Fruit fly (Drosophila melanogaster): ENCODE data around the gene Rpn1.

Gene Rpn1

DNA sequence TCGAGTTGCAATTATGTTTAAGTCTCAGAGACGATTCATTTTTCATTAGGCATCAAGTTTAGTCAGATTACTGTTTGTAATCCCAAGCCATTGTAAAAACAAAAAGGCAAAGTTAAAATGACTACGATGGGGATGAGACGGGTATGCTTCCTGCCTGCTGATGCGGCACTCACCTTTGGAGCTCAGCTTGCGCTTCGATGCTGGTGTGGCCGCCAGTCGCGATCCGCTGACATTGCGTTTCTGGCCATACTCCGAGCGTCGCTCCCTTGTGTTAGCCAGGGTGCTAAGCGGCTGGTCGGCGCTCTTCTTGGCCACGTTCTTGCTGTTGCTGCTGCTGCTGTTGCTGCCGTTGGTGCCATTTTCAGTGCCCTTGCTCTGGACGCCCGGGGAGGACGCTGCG, 5.1 kb downstream of the Rpn1 start:
- no peak for TF ChIP-seq noc (tag; optimal IDR thresholded peaks at IDR 0.05)

DNA sequence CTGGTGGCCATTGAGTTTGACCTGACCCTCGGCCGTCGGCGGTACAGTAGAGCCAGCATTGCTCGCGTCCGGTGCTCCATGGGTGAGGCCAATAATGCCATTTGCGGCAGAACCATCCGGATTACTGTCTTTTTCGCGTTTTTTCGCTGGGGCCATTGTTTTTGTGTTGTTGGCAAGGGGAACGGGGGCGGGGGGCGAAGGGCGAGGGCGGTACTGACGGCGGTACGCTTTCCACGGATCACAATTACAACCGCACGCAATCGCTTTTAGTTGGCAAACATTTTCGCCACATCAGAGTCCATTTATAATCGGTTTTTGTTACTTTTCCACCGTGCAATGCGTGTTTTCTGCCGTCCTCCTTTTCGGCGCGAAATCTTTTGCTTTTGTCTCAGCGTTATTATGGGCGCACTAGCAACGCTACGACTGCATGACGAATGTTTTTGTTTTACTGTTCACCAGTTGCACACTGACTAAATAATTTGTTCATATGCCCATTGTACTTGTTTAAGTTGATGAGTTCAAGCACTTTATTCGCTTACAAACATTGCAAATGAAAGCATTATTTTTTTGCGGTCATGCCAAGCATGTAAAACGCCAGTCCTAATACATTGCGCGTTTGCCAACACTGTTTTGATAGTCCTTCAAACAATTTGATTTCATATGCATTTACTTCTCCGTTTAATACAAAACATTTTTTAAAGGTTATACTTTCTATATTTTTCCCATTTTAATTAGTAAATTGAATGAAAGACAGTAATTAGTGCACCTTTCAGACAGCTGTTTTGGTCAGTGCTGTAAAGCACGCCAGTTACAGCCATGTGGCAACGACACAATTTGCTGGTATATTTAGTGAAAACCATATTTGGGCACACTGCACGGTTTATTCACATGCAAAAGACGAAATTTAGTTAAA, 8.2 kb downstream of the Rpn1 start, which contains the start of gene Pfdn6:
Pfdn6 (plus strand) TSS at position 839 of the 913 bp plus-strand sequence.
- TF ChIP-seq noc (tag; optimal IDR thresholded peaks at IDR 0.05), result no peak

DNA sequence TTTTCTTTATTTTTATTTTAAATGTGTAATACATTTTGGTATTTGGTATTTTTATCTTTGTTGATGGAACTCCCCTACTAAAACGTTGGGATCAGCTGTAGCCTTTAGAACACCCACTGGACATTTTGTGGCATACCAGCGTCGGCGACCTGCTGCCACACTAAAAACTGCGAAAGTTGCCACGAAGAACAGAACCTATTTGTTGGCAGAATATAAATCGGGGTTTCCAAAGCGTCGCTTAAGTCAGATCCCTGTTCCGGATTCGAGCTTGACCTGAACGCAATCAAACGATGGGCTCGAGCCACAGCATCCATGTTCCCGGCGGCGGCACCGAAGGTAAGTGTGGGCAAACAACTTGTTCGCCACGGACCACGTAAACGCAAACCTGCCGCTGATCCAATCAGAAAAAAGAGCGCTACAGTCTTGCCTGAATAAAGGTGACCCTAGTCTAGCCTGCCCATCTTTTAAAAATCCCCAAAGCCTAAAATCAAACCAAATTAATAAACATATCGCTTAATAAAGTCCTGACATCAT, 10.0 kb downstream of the Rpn1 start, which contains the start of gene Grasp65:
Grasp65 (plus strand) TSS at position 173 of the 534 bp plus-strand sequence.
- peak; percentile 28 for TF ChIP-seq noc (tag; optimal IDR thresholded peaks at IDR 0.05)

DNA sequence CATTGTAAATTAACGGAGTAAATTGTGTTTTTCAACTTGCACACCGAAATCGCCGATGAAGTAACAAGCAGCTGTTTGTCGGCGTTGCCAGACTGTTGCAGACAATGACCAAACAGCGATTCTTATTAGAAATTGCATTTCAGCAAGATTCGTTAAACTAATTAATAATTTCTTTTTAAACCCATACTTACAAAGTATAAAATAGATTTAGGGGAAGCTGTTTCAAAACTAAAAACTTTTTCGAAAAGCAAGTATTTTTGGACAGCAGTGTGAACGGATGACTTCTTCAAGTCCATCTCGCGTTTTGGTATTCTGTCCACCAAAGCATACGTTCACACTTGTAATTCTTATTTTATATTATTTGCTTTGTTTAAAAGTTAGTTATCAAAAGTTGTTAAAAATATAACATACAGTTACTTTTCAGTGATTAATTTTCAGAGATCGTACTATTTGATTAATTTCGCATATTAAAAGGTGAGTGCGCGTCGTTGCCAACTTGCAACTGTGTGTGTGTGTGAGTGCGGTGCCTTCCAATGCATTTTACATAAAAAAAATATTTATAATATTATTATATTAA, 13.7 kb downstream of the Rpn1 start, which contains the start of the genes CG8004 and RhoGDI:
CG8004 (minus strand) TSS at position 74 of the 577 bp plus-strand sequence.
RhoGDI (plus strand) TSS at position 309 of the 577 bp plus-strand sequence.
- peak; percentile 16 for TF ChIP-seq noc (tag; optimal IDR thresholded peaks at IDR 0.05)

DNA sequence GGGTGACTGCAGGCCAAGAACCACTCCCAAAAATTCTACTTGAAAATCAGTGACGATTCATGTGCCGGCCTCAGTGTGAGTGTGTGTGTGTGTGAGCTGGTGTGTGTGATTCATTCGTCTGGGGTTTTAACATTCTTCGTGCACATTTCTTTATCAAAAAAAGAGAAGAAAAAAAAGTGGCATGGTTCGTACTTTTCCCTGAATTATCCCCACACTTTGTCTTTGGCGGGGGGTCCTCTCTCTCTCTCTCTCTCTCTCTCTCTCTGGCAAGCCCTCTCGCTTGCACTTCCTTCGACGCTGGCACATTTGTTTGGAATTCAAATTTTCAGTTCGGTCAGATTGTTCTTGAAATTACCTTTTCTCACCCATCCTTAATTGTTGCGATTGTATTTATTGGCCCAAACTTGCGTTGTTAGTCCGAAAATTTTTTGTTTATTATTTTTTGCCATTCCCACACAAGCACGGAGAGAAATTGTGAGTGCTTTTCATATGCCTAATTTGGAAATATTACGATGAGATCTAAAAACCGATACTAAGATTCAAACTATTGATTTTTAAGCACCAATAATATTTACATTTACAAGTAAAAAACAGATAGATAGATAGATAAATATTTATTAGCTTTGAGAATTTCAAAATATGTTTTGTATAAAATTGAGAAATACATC, 14.3 kb downstream of the Rpn1 start:
- TF ChIP-seq noc (tag; optimal IDR thresholded peaks at IDR 0.05), result no peak

DNA sequence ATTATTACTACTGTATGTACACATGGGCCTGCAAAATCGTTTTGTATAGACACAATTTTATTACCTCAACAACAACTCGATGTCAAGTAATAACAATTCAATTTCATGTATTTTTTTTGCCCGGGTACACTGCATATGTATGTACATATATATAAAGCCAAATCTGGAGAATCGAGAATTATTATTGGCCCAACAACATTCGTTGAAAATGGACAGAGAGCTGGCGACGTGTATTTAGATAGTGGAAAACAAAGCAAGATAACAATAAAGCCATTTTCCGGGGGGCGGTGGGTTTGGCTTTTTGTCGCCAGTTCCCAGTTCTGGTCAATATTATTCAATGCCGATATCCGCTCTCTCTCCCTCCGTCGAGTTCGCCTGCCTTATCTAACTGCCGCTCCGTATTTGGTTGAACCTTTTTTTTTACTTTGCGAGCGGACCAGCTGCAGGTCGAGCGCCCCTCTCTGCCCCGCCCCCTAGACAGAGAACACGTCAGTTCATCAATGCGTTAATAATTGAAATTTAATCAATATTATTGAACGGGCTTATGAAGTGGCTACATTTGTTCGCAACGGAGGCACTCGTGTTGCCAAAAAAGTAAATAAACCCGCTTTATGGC, 15.0 kb downstream of the Rpn1 start:
- TF ChIP-seq noc (tag; optimal IDR thresholded peaks at IDR 0.05), result no peak

DNA sequence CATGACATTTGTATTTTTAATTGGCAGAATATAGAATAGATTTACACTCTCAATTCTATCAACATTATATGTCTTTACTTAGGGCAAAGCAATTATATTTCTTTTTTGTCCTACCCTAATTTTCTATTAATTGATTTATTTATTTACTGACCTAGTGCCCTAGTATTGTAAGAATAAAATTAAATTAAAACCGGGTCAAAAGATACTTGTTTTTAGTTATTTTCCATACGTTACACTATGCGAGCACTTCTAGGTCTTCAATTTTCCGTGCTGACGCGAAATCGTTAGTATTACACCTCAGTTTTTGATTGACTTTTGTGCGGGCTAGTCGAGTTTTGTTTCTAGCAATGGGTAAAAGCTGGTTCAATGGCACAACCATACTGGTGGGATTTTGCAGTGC, 16.5 kb downstream of the Rpn1 start, which contains the start of gene CG46462:
CG46462 (plus strand) TSS at position 301 of the 400 bp plus-strand sequence.
- TF ChIP-seq noc (tag; optimal IDR thresholded peaks at IDR 0.05), result no peak

DNA sequence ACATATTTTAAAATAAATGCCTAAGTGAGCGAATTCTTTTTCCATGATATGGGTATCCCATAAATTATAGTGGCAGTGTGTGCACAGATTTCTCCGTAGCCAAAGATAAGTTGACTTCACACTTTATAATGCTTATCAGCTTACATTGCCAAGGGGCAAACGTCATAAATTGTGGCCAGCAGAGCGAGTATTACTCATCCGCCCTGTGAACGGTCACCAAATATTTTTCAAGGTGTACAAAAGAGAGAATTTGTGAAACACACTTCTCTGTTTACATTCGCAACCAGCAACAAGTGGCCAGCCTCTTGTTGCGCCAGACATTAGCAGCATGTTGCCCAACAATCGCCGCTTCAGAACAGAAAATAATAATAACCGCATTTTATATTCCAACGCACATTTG, 18.1 kb downstream of the Rpn1 start:
- no peak for TF ChIP-seq noc (tag; optimal IDR thresholded peaks at IDR 0.05)

DNA sequence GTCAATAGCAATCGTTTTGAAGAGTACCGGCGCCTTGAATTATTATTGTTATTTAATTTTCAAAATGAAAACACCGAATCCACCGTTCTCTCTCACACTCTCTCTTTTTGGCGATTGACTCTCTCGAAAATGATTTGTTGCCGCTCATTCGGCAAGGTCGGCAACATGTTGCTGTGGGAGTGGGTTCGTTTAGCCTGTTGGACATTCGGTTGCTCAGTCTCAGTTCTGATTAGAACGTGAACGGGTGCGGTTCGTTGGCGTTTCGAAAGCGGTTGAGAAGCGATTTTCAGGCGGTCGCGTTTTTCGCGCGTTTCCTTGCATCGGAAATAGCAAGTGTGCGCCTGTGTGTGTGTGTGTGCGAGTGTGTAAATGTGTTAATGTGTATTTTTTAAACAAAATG, 24.2 kb downstream of the Rpn1 start, which contains the start of gene Ac76E:
Ac76E (plus strand) TSS at position 264 of the 400 bp plus-strand sequence.
- TF ChIP-seq noc (tag; optimal IDR thresholded peaks at IDR 0.05), result peak; percentile 20

DNA sequence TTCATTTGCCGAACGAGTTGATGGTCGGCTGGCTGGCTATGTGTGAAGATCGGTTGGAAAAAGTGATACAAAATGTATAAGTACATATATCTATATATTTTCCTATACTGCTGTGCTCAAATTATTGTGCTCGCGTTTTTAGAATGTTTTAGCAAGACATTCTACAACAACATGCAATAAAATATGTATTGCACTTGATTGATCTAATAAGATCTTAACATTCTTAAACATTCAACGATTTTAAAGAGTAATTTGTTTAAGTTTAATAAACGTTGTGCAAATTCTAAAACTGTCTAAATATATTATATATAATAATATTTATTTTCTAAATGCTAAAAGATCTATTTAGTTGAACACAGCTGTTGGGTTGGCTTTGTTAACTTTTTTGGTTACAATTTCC, 25.5 kb downstream of the Rpn1 start:
- no peak for TF ChIP-seq noc (tag; optimal IDR thresholded peaks at IDR 0.05)

DNA sequence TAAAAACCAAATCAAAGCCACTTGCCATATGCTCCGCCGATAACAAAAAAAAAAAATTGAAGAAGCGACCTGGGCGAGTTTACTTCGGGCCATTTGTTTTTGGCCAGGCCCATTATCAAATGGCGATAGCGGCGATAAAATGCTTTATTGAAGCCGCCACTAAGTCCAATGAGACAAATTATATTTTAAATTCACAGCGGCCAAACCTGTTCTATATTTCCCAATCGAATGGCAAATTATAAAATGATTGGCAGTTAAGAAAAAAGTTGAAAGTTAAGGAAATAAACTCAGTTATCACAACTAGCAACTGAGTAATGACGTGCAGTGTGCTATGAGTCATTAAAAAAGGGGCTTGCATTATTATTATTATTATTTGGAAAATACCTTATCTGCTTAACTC, 26.3 kb downstream of the Rpn1 start:
- peak; percentile 37 for TF ChIP-seq noc (tag; optimal IDR thresholded peaks at IDR 0.05)

DNA sequence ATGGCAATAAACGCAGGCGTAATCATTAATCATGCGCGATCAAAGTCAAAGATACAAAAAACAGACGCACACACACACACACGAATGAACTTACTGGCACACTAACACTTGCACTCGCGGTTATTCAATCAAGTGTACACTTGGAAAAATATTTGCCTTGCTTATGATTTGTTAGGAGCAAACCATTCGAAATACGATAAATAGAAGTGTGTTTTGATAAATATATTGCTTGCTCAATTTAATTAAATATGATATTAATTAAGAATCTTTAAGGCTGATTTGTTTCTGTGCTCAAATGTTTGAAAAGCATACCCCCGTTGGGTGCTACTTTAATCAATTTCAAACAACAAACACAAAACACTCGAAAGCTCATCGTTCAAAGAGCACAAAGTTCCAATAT, 30.6 kb downstream of the Rpn1 start:
- TF ChIP-seq noc (tag; optimal IDR thresholded peaks at IDR 0.05), result no peak

DNA sequence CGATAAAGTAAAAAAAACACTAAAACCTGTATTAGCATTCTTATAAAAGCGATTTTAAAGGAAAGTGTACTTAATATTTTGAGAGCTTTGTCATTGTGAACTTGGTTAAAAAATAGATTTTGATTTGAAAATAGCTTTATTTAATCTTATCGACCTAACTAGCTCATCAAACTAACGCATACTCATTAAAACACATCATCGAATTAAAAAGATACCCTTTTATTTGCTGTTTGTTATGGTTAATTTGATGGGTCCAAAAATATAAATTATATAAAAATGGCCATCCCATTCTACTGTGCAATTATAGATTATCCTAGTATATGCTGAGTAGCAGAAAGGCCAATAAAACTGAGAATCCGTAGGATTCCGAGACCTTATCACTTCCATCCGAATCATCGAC, 36.2 kb downstream of the Rpn1 start, which contains the start of gene CG32219:
CG32219 (minus strand) TSS at position 101 of the 400 bp plus-strand sequence.
- no peak for TF ChIP-seq noc (tag; optimal IDR thresholded peaks at IDR 0.05)

DNA sequence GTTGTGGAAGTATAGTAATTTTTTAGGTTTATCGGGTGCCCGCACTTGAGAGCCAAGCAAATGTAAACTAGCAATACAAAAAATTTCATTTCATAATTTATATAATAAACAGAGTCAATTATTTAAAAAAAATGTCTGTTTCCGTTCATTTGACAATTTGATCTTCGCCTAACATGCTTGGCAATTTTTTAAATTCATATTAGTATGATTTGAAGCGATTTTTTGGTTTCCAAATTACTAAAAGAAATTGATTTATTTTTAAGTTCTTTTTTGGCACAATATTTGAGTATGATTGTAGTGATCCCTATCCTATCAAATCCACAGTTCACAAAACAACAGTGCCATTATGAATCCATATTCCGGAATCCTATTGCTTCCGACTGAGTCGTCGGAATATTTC, 37.0 kb downstream of the Rpn1 start, which contains the start of gene CG34258:
CG34258 (minus strand) TSS at position 101 of the 400 bp plus-strand sequence.
- no peak for TF ChIP-seq noc (tag; optimal IDR thresholded peaks at IDR 0.05)

DNA sequence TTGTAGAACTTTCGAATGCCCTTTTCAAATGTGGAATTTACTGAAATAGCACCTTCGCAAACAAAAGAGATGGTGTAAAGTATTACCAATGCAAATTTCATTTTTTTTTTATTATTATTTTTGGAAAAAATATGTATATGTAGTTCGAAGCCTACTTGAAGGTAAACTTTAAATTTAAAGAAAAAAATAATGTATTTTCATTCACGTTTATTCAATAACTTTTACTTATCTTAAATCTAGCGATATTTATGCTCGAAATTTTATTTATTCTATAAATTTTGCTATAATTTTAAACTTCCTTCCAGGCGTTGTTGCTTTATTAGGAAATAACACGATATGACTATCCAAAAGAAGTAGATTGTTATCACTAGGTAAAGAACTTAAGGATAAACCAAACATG, 37.8 kb downstream of the Rpn1 start, which contains the start of gene CG33710:
CG33710 (minus strand) TSS at position 101 of the 400 bp plus-strand sequence.
- TF ChIP-seq noc (tag; optimal IDR thresholded peaks at IDR 0.05), result no peak

Measured in whole organism, larva.